Worm (Caenorhabditis elegans) whole organism, L1 larva: ENCODE measurements around the gene ubc-24.

Experiments used
- ceh-88 ChIP-seq: fragments of 200-800 bp; sonication (Bioruptor generic); IDR thresholded peaks from 2 replicates; pipeline ENCODE4 v1.3.6; 2022; ENCODE audit warnings: missing genetic modification characterization, missing compliant biosample characterization
- nhr-12 ChIP-seq: sonication (generic microtip); optimal IDR thresholded peaks from 2 replicates; lab custom pipeline; 2017; ENCODE audit warnings: missing biosample characterization, missing genetic modification characterization
- nhr-20 ChIP-seq: sonication (generic microtip); optimal IDR thresholded peaks from 2 replicates; lab custom pipeline; 2016; ENCODE audit warnings: mild to moderate bottlenecking, missing genetic modification characterization, missing compliant biosample characterization

DNA sequence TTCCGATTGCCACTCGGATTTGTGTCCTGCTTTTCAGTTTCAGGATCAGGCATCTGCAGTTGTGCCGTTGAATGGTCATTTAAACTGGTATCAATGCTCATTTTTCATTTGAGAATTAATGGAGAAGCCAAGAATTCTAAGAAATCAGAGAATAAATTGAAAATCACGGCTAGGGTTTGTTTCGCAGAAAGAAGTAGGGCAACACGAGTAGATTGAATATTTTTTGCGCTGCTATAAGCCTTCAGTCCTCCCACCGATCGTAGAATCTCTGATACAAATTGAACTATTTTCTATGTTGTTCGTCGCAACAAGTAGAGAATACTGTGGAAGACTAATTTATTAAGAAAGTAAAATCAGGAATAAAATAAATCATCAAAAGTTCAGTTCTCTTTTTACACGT is 31.6 kb downstream of the ubc-24 start, which contains the start of gene acp-3:
- TF ChIP-seq nhr-20 (tag; lab: Kevin White, UChicago) (no peak), ceh-88 (GFP tag; lab: Robert Waterston, UW) (no peak), nhr-12 (tag; lab: Kevin White, UChicago) (no peak)
